Worm (Caenorhabditis elegans): ENCODE data around the gene oac-12.
"Not testable (repeated sequence)": the region's sequence is repeated elsewhere in the genome, so short reads cannot be mapped to it uniquely, and the experiment has no call there.

DNA sequence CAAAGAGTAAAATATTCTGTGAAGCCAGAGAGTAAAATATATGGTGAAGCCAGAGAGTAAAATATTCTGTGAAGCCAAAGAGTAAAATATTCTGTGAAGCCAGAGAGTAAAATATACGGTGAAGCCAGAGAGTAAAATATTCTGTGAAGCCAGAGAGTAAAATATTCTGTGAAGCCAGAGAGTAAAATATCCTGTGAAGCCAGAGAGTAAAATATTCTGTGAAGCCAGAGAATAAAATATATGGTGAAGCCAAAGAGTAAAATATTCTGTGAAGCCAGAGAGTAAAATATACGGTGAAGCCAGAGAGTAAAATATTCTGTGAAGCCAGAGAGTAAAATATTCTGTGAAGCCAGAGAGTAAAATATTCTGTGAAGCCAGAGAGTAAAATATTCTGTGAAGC, 1.2 kb upstream of the oac-12 start:
- TF ChIP-seq med-1 (GFP tag; optimal IDR thresholded peaks at IDR 0.05; ENCODE audit: insufficient read depth); ztf-23 (GFP tag; IDR thresholded peaks at IDR 0.05); ref-1 (GFP tag; conservative IDR thresholded peaks at IDR 0.05); klf-2 (GFP tag; conservative IDR thresholded peaks at IDR 0.05); cog-1 (tag; optimal IDR thresholded peaks at IDR 0.05); ztf-29 (GFP tag; IDR thresholded peaks at IDR 0.05); T22C8.4 (GFP tag; IDR thresholded peaks at IDR 0.05): not testable (repeated sequence)
- TF ChIP-seq flt-1 (GFP tag; IDR thresholded peaks at IDR 0.05): peak; percentile 61; the same call in 1 of the 2 replicates
